Fruit fly (Drosophila melanogaster) whole organism, embryonic: ENCODE results near the gene Sld5.

Experiments used
- Aef1 ChIP-seq: fragments of 200-800 bp; sonication (Bioruptor generic); IDR thresholded peaks from 3 replicates; pipeline ENCODE4 v1.3.6; 2022; ENCODE audit warnings: missing biosample characterization, missing genetic modification characterization
- CG10543 ChIP-seq: fragments of 200-800 bp; sonication (Bioruptor generic); optimal IDR thresholded peaks from 3 replicates; lab custom pipeline; 2017; ENCODE audit warnings: missing biosample characterization, mild to moderate bottlenecking, missing genetic modification characterization, moderate library complexity
- CG11093 ChIP-seq: fragments of 200-800 bp; sonication (Bioruptor generic); IDR thresholded peaks from 3 replicates; pipeline ENCODE4 v1.3.6; 2022; ENCODE audit warnings: missing biosample characterization, missing genetic modification characterization
- CG13775 ChIP-seq: fragments of 200-800 bp; sonication (Bioruptor generic); optimal IDR thresholded peaks from 3 replicates; lab custom pipeline; 2017; ENCODE audit warnings: missing biosample characterization, mild to moderate bottlenecking, missing genetic modification characterization
- CG14710 ChIP-seq: fragments of 200-800 bp; sonication (Bioruptor generic); optimal IDR thresholded peaks from 3 replicates; lab custom pipeline; 2019; ENCODE audit warnings: missing biosample characterization, mild to moderate bottlenecking, missing genetic modification characterization, moderate library complexity
- CG1647 ChIP-seq: fragments of 200-800 bp; sonication (Bioruptor generic); optimal IDR thresholded peaks from 3 replicates; lab custom pipeline; 2016; ENCODE audit warnings: missing biosample characterization, missing genetic modification characterization
- CG17328 ChIP-seq: fragments of 200-800 bp; sonication (Bioruptor generic); IDR thresholded peaks from 2 replicates; pipeline ENCODE4 v1.3.6; 2022; ENCODE audit warnings: missing biosample characterization, missing genetic modification characterization
- CG2129 ChIP-seq: fragments of 200-800 bp; sonication (Bioruptor generic); IDR thresholded peaks from 2 replicates; pipeline ENCODE4 v1.3.6; 2022; ENCODE audit warnings: missing biosample characterization, missing genetic modification characterization; ENCODE audit not compliant: partially characterized antibody
- CG33557 ChIP-seq: fragments of 200-800 bp; sonication (Bioruptor generic); optimal IDR thresholded peaks from 2 replicates; lab custom pipeline; 2019; ENCODE audit warnings: missing biosample characterization, mild to moderate bottlenecking, missing genetic modification characterization, moderate library complexity
- CG34376 ChIP-seq: fragments of 200-800 bp; sonication (Bioruptor generic); optimal IDR thresholded peaks from 2 replicates; lab custom pipeline; 2018; ENCODE audit warnings: missing biosample characterization, mild to moderate bottlenecking, missing genetic modification characterization
- CG4404 ChIP-seq: fragments of 200-800 bp; sonication (Bioruptor generic); IDR thresholded peaks from 2 replicates; pipeline ENCODE4 v1.3.6; 2022; ENCODE audit warnings: missing biosample characterization, missing genetic modification characterization
- CG4707 ChIP-seq: fragments of 200-800 bp; sonication (Bioruptor generic); optimal IDR thresholded peaks from 2 replicates; lab custom pipeline; 2018; ENCODE audit warnings: missing biosample characterization, mild to moderate bottlenecking, missing genetic modification characterization, moderate library complexity
- CG7271 ChIP-seq: fragments of 200-800 bp; sonication (Bioruptor generic); optimal IDR thresholded peaks from 2 replicates; lab custom pipeline; 2018; ENCODE audit warnings: missing biosample characterization, mild to moderate bottlenecking, missing genetic modification characterization, moderate library complexity
- CG7556 ChIP-seq: fragments of 200-800 bp; sonication (Bioruptor generic); optimal IDR thresholded peaks from 2 replicates; lab custom pipeline; 2017; ENCODE audit warnings: missing biosample characterization, mild to moderate bottlenecking, missing genetic modification characterization
- CG7928 ChIP-seq: fragments of 200-800 bp; sonication (Bioruptor generic); optimal IDR thresholded peaks from 2 replicates; lab custom pipeline; 2017; ENCODE audit warnings: missing biosample characterization, mild to moderate bottlenecking, missing genetic modification characterization
- CG9215 ChIP-seq: fragments of 200-800 bp; sonication (Bioruptor generic); IDR thresholded peaks from 2 replicates; pipeline ENCODE4 v1.3.6; 2022; ENCODE audit warnings: missing biosample characterization, missing genetic modification characterization
- CG9876 ChIP-seq: fragments of 200-800 bp; sonication (Bioruptor generic); optimal IDR thresholded peaks from 2 replicates; lab custom pipeline; 2016; ENCODE audit warnings: missing biosample characterization, missing genetic modification characterization
- Camta ChIP-seq: fragments of 200-800 bp; sonication (Bioruptor generic); optimal IDR thresholded peaks from 2 replicates; lab custom pipeline; 2016; ENCODE audit warnings: missing biosample characterization, missing genetic modification characterization
- D ChIP-seq, 2 experiments: fragments of 200-800 bp in 1 of 2; fragments of >200 bp in 1 of 2; sonication (Bioruptor generic) in 1 of 2; optimal IDR thresholded peaks; 2 replicates in 1 of 2; 3 replicates in 1 of 2; lab custom pipeline; 2017; ENCODE audit warnings: mild to moderate bottlenecking in 1 of 2, missing biosample characterization in 1 of 2, missing genetic modification characterization in 1 of 2, missing genetic modification reagents in 1 of 2
- Dfd ChIP-seq, 2 experiments: fragments of >200 bp; optimal IDR thresholded peaks; 2 replicates each; lab custom pipeline; 2017; ENCODE audit warnings: missing biosample characterization in 2 of 2, missing genetic modification characterization in 2 of 2
- H15 ChIP-seq: fragments of 200-800 bp; sonication (Bioruptor generic); IDR thresholded peaks from 3 replicates; pipeline ENCODE4 v1.3.6; 2022; ENCODE audit warnings: missing biosample characterization, missing genetic modification characterization
- Hsf ChIP-seq: fragments of 200-800 bp; sonication (Bioruptor generic); optimal IDR thresholded peaks from 3 replicates; lab custom pipeline; 2016; ENCODE audit warnings: missing biosample characterization, missing genetic modification characterization
- Med ChIP-seq: fragments of 200-800 bp; sonication (Bioruptor generic); peaks from one replicate; lab custom pipeline; 2016; ENCODE audit warnings: missing biosample characterization, missing genetic modification characterization, mild to moderate bottlenecking, inconsistent platforms, moderate library complexity
- Meics ChIP-seq: fragments of 200-800 bp; sonication (Bioruptor generic); optimal IDR thresholded peaks from 2 replicates; lab custom pipeline; 2017; ENCODE audit warnings: missing biosample characterization, mild to moderate bottlenecking, missing genetic modification characterization
- Pdp1 ChIP-seq, 2 experiments: fragments of 200-800 bp; sonication (Bioruptor generic); optimal IDR thresholded peaks; 3 replicates each; lab custom pipeline; 2016; ENCODE audit warnings: missing biosample characterization in 2 of 2, missing genetic modification characterization in 2 of 2, mild to moderate bottlenecking in 1 of 2, moderate library complexity in 1 of 2
- Ravus ChIP-seq: fragments of 200-800 bp; sonication (Bioruptor generic); IDR thresholded peaks from 2 replicates; pipeline ENCODE4 v1.3.6; 2022; ENCODE audit warnings: missing biosample characterization, missing genetic modification characterization
- Scr ChIP-seq: fragments of 200-800 bp; sonication (Bioruptor generic); IDR thresholded peaks from 2 replicates; pipeline ENCODE4 v1.3.6; 2022; ENCODE audit warnings: missing biosample characterization, missing genetic modification characterization; ENCODE audit not compliant: partially characterized antibody
- Side ChIP-seq: fragments of 200-800 bp; sonication (Bioruptor generic); optimal IDR thresholded peaks from 2 replicates; lab custom pipeline; 2016; ENCODE audit warnings: missing biosample characterization, missing genetic modification characterization
- Sox102F ChIP-seq: fragments of 200-800 bp; sonication (Bioruptor generic); optimal IDR thresholded peaks from 2 replicates; lab custom pipeline; 2018; ENCODE audit warnings: missing biosample characterization, mild to moderate bottlenecking, missing genetic modification characterization, moderate library complexity
- Sry-δ ChIP-seq: fragments of 200-800 bp; sonication (Bioruptor generic); optimal IDR thresholded peaks from 2 replicates; lab custom pipeline; 2016; ENCODE audit warnings: missing biosample characterization, missing genetic modification characterization
- YL-1 ChIP-seq: fragments of 200-800 bp; sonication (Bioruptor generic); optimal IDR thresholded peaks from 3 replicates; lab custom pipeline; 2017; ENCODE audit warnings: missing biosample characterization, mild to moderate bottlenecking, missing genetic modification characterization
- ac ChIP-seq: fragments of 200-800 bp; sonication (Bioruptor generic); optimal IDR thresholded peaks from 3 replicates; lab custom pipeline; 2017; ENCODE audit warnings: missing biosample characterization, mild to moderate bottlenecking, missing genetic modification characterization
- chinmo ChIP-seq: fragments of 200-800 bp; sonication (Bioruptor generic); IDR thresholded peaks from 4 replicates; pipeline ENCODE4 v1.3.6; 2022; ENCODE audit warnings: missing biosample characterization, missing genetic modification characterization; ENCODE audit not compliant: partially characterized antibody
- ci ChIP-seq: fragments of 200-800 bp; sonication (Bioruptor generic); IDR thresholded peaks from 3 replicates; pipeline ENCODE4 v1.3.6; 2022; ENCODE audit warnings: missing biosample characterization, missing genetic modification characterization
- crol ChIP-seq: fragments of 200-800 bp; sonication (Bioruptor generic); IDR thresholded peaks from 2 replicates; pipeline ENCODE4 v1.3.6; 2022; ENCODE audit warnings: missing biosample characterization, missing genetic modification characterization
- danr ChIP-seq: fragments of 200-800 bp; sonication (Bioruptor generic); IDR thresholded peaks from 2 replicates; pipeline ENCODE4 v1.3.6; 2022; ENCODE audit warnings: missing biosample characterization, missing genetic modification characterization
- dmrt99B ChIP-seq: fragments of 200-800 bp; sonication (Bioruptor generic); optimal IDR thresholded peaks from 2 replicates; lab custom pipeline; 2018; ENCODE audit warnings: missing biosample characterization, mild to moderate bottlenecking, missing genetic modification characterization, moderate library complexity
- fd64A ChIP-seq: fragments of 200-800 bp; sonication (Bioruptor generic); optimal IDR thresholded peaks from 3 replicates; lab custom pipeline; 2018; ENCODE audit warnings: missing biosample characterization, mild to moderate bottlenecking, missing genetic modification characterization
- ham ChIP-seq: fragments of 200-800 bp; sonication (Bioruptor generic); IDR thresholded peaks from 2 replicates; pipeline ENCODE4 v1.3.6; 2022; ENCODE audit warnings: missing biosample characterization, missing genetic modification characterization
- hth ChIP-seq: fragments of >200 bp; optimal IDR thresholded peaks from 2 replicates; lab custom pipeline; 2017; ENCODE audit warnings: inconsistent platforms
- jing ChIP-seq: fragments of 200-800 bp; sonication (Bioruptor generic); optimal IDR thresholded peaks from 2 replicates; lab custom pipeline; 2018; ENCODE audit warnings: missing biosample characterization, mild to moderate bottlenecking, missing genetic modification characterization
- otp ChIP-seq: fragments of 200-800 bp; sonication (Bioruptor generic); IDR thresholded peaks from 3 replicates; pipeline ENCODE4, ENCODE4 v1.3.6; 2022; ENCODE audit warnings: missing biosample characterization, missing genetic modification characterization
- pfk ChIP-seq: fragments of 200-800 bp; sonication (Bioruptor generic); optimal IDR thresholded peaks from 2 replicates; lab custom pipeline; 2018; ENCODE audit warnings: missing biosample characterization, mild to moderate bottlenecking, missing genetic modification characterization, moderate library complexity
- sc ChIP-seq, 3 experiments: fragments of >200 bp in 2 of 3; fragments of 200-800 bp in 1 of 3; sonication (Bioruptor generic) in 1 of 3; optimal IDR thresholded peaks; 2 replicates in 2 of 3; 3 replicates in 1 of 3; lab custom pipeline; 2017; ENCODE audit warnings: mild to moderate bottlenecking in 1 of 3, missing biosample characterization in 1 of 3, missing genetic modification characterization in 1 of 3, missing genetic modification reagents in 1 of 3
- sens-2 ChIP-seq: fragments of 200-800 bp; sonication (Bioruptor generic); IDR thresholded peaks from 2 replicates; pipeline ENCODE4 v1.3.6; 2022; ENCODE audit warnings: missing biosample characterization, missing genetic modification characterization
- shn ChIP-seq: fragments of 200-800 bp; sonication (Bioruptor generic); optimal IDR thresholded peaks from 3 replicates; lab custom pipeline; 2016; ENCODE audit warnings: missing biosample characterization, missing genetic modification characterization
- vnd ChIP-seq: fragments of 200-800 bp; sonication (Bioruptor generic); IDR thresholded peaks from 3 replicates; pipeline ENCODE4 v1.3.6; 2022; ENCODE audit warnings: missing biosample characterization, missing genetic modification characterization; ENCODE audit not compliant: partially characterized antibody

The Sld5 gene

DNA sequence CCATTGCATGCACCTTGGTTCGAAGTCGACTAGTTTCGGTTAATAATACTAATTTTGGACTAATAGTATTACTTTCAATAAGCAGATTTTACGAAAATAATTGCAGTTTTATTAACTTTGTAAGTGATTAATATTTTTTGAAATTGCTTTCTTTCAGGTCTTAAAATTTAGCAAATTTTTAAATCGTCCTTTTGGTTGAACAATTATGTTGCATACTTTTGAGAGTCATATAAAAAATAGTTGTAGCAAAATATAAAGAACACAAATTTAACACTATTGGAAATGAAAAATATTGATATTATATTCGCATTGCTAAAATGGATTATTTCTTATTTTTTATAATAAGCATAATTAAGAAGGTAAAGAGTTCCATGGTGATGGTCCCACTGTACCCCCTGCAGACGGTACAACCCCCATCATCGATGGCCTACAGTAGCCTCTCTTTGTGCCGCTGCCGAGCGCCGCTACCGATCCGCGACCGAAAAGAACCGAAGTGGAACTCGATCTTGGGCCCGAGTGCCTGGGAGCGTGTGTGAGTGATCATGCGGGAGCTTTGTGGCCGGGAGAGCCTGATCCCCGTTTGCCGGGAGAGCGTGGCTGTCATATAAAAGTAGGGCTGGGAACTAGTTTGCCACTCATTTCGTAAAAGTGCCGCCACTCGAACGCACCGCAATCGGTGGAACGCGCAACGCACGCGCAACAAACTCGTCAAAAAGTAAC, 35.0 kb downstream of the Sld5 start (continued):
- TF ChIP-seq CG4707 (GFP tag; lab: Kevin White, UChicago) = peak; percentile 50
- peak; percentile 78 for TF ChIP-seq H15 (GFP tag; lab: Robert Waterston, UW)
- peak; percentile 90 for TF ChIP-seq CG11093 (GFP tag; lab: Robert Waterston, UW)
- TF ChIP-seq fd64A (GFP tag; lab: Kevin White, UChicago) = no peak
- peak; percentile 55 for TF ChIP-seq Med (GFP tag; lab: Kevin White, UChicago)
- TF ChIP-seq YL-1 = peak; percentile 81
- peak; percentile 81 for TF ChIP-seq Aef1 (GFP tag; lab: Robert Waterston, UW)
- TF ChIP-seq CG2129 (GFP tag; lab: Robert Waterston, UW) = no peak
- peak; percentile 94 for TF ChIP-seq Hsf (GFP tag; lab: Kevin White, UChicago)
- TF ChIP-seq CG1647 (GFP tag; lab: Kevin White, UChicago) = peak; percentile 59
- TF ChIP-seq ham = 0 out of 2 replicates have a peak, but pooled peaks have one; percentile 43
- TF ChIP-seq CG4404 (GFP tag; lab: Robert Waterston, UW) = peak; percentile 86
- TF ChIP-seq hth (lab: Kevin White, UChicago) = no peak
- peak; percentile 57 for TF ChIP-seq jing
- TF ChIP-seq CG7556 = peak; percentile 99
- peak; percentile 95 for TF ChIP-seq Sox102F (GFP tag; lab: Kevin White, UChicago)
- peak; percentile 66 for TF ChIP-seq Side (GFP tag; lab: Kevin White, UChicago)
- peak; percentile 58 for TF ChIP-seq CG9876 (GFP tag; lab: Kevin White, UChicago)
- peak; percentile 67 for TF ChIP-seq CG7928 (GFP tag; lab: Kevin White, UChicago)
- peak; percentile 97 for TF ChIP-seq CG14710 (tag; lab: Kevin White, UChicago)
- peak; percentile 56 for TF ChIP-seq CG34376 (GFP tag; lab: Kevin White, UChicago)
- peak; percentile 97 for TF ChIP-seq dmrt99B (tag; lab: Kevin White, UChicago)
- TF ChIP-seq Scr (GFP tag; lab: Robert Waterston, UW) = peak; percentile 15; the same call in 1 of the 2 replicates
- TF ChIP-seq Ravus (GFP tag; lab: Robert Waterston, UW) = peak; percentile 20
- TF ChIP-seq sc (optimal IDR thresholded peaks at IDR 0.05; lab: Kevin White, UChicago) = no peak
- peak; percentile 97 for TF ChIP-seq sc (GFP tag; optimal IDR thresholded peaks at IDR 0.05; lab: Kevin White, UChicago)
- peak; percentile 41 for TF ChIP-seq Sry-δ (GFP tag; lab: Kevin White, UChicago)
- TF ChIP-seq chinmo (GFP tag; lab: Robert Waterston, UW) = peak; percentile 85; the same call in 2 of the 4 replicates
- peak; percentile 94 for TF ChIP-seq Camta (GFP tag; lab: Kevin White, UChicago)
- TF ChIP-seq ac = peak; percentile 86
- TF ChIP-seq Dfd (GFP tag; optimal IDR thresholded peaks at IDR 0.05; lab: Kevin White, UChicago) = no peak
- peak; percentile 13; the same call in 2 of the 3 replicates for TF ChIP-seq ci (GFP tag; lab: Robert Waterston, UW)
- TF ChIP-seq CG17328 (GFP tag; lab: Robert Waterston, UW) = peak; percentile 71; the same call in 1 of the 2 replicates
- TF ChIP-seq D (optimal IDR thresholded peaks at IDR 0.05; lab: Kevin White, UChicago) = no peak
- peak; percentile 98 for TF ChIP-seq D (GFP tag; optimal IDR thresholded peaks at IDR 0.05; lab: Kevin White, UChicago)
- TF ChIP-seq vnd (GFP tag; lab: Robert Waterston, UW) = 0 out of 3 replicates have a peak, but pooled peaks have one; percentile 33
- TF ChIP-seq pfk (GFP tag; lab: Kevin White, UChicago) = no peak
- peak; percentile 95 for TF ChIP-seq Meics (GFP tag; lab: Kevin White, UChicago)
- peak; percentile 80 to 90 for TF ChIP-seq Pdp1 (GFP tag; optimal IDR thresholded peaks at IDR 0.05; lab: Kevin White, UChicago)
- TF ChIP-seq crol (GFP tag; lab: Robert Waterston, UW) = peak; percentile 54
- peak; percentile 73 for TF ChIP-seq shn (GFP tag; lab: Kevin White, UChicago)
- peak; percentile 97 for TF ChIP-seq CG33557
- TF ChIP-seq CG7271 (tag; lab: Kevin White, UChicago) = no peak
- peak; percentile 83 for TF ChIP-seq danr (GFP tag; lab: Robert Waterston, UW)
- TF ChIP-seq CG10543 = peak; percentile 75
- TF ChIP-seq otp (GFP tag; lab: Robert Waterston, UW) = peak; percentile 10; the same call in 1 of the 3 replicates
- peak; percentile 97 for TF ChIP-seq CG13775 (GFP tag; lab: Kevin White, UChicago)
- peak; percentile 89 for TF ChIP-seq CG9215
- TF ChIP-seq sens-2 (GFP tag; lab: Robert Waterston, UW) = no peak; the same call in 1 of the 2 replicates
